Fruit fly (Drosophila melanogaster) whole organism, embryonic: Measurements from ENCODE around the gene Gdh.

ENCODE experiments used
- CG10267 ChIP-seq: fragments of 200-800 bp; sonication (Bioruptor generic); optimal IDR thresholded peaks from 2 replicates; lab custom pipeline; 2018; ENCODE audit warnings: missing biosample characterization, mild to moderate bottlenecking, missing genetic modification characterization, moderate library complexity
- CG10321 ChIP-seq: fragments of 200-800 bp; sonication (Bioruptor generic); IDR thresholded peaks from 2 replicates; pipeline ENCODE4 v1.3.6; 2022; ENCODE audit warnings: missing biosample characterization, missing genetic modification characterization
- CG10431 ChIP-seq: fragments of 200-800 bp; sonication (Bioruptor generic); optimal IDR thresholded peaks from 3 replicates; lab custom pipeline; 2018; ENCODE audit warnings: missing biosample characterization, mild to moderate bottlenecking, missing genetic modification characterization
- CG11504 ChIP-seq: fragments of 200-800 bp; sonication (Bioruptor generic); optimal IDR thresholded peaks from 3 replicates; lab custom pipeline; 2019; ENCODE audit warnings: missing biosample characterization, mild to moderate bottlenecking, missing genetic modification characterization, moderate library complexity
- CG11723 ChIP-seq: fragments of 200-800 bp; sonication (Bioruptor generic); optimal IDR thresholded peaks from 2 replicates; lab custom pipeline; 2017; ENCODE audit warnings: missing biosample characterization, mild to moderate bottlenecking, missing genetic modification characterization
- CG12104 ChIP-seq: fragments of 200-800 bp; sonication (Bioruptor generic); optimal IDR thresholded peaks from 3 replicates; lab custom pipeline; 2016; ENCODE audit warnings: missing biosample characterization, missing genetic modification characterization
- CG12659 ChIP-seq: fragments of 200-800 bp; sonication (Bioruptor generic); optimal IDR thresholded peaks from 3 replicates; lab custom pipeline; 2017; ENCODE audit warnings: mild to moderate bottlenecking, missing biosample characterization, missing genetic modification reagents, missing genetic modification characterization
- CG14860 ChIP-seq: fragments of 200-800 bp; sonication (Bioruptor generic); IDR thresholded peaks from 3 replicates; pipeline ENCODE4 v1.3.6; 2022; ENCODE audit warnings: missing biosample characterization, missing genetic modification characterization; ENCODE audit not compliant: partially characterized antibody
- CG15073 ChIP-seq: fragments of 200-800 bp; sonication (Bioruptor generic); optimal IDR thresholded peaks from 2 replicates; lab custom pipeline; 2016; ENCODE audit warnings: missing biosample characterization, missing genetic modification characterization
- CG15479 ChIP-seq: fragments of 200-800 bp; sonication (Bioruptor generic); optimal IDR thresholded peaks from 3 replicates; lab custom pipeline; 2019; ENCODE audit warnings: missing biosample characterization, mild to moderate bottlenecking, missing genetic modification characterization, moderate library complexity
- CG16813 ChIP-seq: fragments of 200-800 bp; sonication (Bioruptor generic); IDR thresholded peaks from 3 replicates; pipeline ENCODE4 v1.3.6; 2022; ENCODE audit warnings: missing biosample characterization, missing genetic modification characterization; ENCODE audit not compliant: partially characterized antibody
- CG17328 ChIP-seq: fragments of 200-800 bp; sonication (Bioruptor generic); IDR thresholded peaks from 2 replicates; pipeline ENCODE4 v1.3.6; 2022; ENCODE audit warnings: missing biosample characterization, missing genetic modification characterization
- CG2120 ChIP-seq: fragments of 200-800 bp; sonication (Bioruptor generic); optimal IDR thresholded peaks from 3 replicates; lab custom pipeline; 2016; ENCODE audit warnings: missing biosample characterization, missing genetic modification characterization
- CG31388 ChIP-seq: fragments of 200-800 bp; sonication (Bioruptor generic); optimal IDR thresholded peaks from 2 replicates; lab custom pipeline; 2016; ENCODE audit warnings: missing biosample characterization, missing genetic modification characterization
- CG3847 ChIP-seq: fragments of 200-800 bp; sonication (Bioruptor generic); IDR thresholded peaks from 2 replicates; pipeline ENCODE4 v1.3.6; 2022; ENCODE audit warnings: missing biosample characterization, missing genetic modification characterization
- CG3995 ChIP-seq: fragments of 200-800 bp; sonication (Bioruptor generic); optimal IDR thresholded peaks from 3 replicates; lab custom pipeline; 2016; ENCODE audit warnings: missing biosample characterization, missing genetic modification characterization
- CG43689 ChIP-seq: fragments of 200-800 bp; sonication (Bioruptor generic); IDR thresholded peaks from 2 replicates; pipeline ENCODE4 v1.3.6; 2022; ENCODE audit warnings: missing biosample characterization, missing genetic modification characterization
- CG6813 ChIP-seq: fragments of 200-800 bp; sonication (Bioruptor generic); optimal IDR thresholded peaks from 2 replicates; lab custom pipeline; 2017; ENCODE audit warnings: missing biosample characterization, missing genetic modification characterization, mild to moderate bottlenecking, moderate library complexity, missing genetic modification reagents
- CG7928 ChIP-seq: fragments of 200-800 bp; sonication (Bioruptor generic); optimal IDR thresholded peaks from 2 replicates; lab custom pipeline; 2017; ENCODE audit warnings: missing biosample characterization, mild to moderate bottlenecking, missing genetic modification characterization
- CG8290 ChIP-seq, 3 experiments: fragments of 200-800 bp; sonication (Bioruptor generic); optimal IDR thresholded peaks; 2 replicates each; lab custom pipeline; 2016 to 2019; ENCODE audit warnings: missing biosample characterization in 3 of 3, missing genetic modification characterization in 3 of 3, mild to moderate bottlenecking in 2 of 3, moderate library complexity in 1 of 3
- CG8765 ChIP-seq: fragments of 200-800 bp; sonication (Bioruptor generic); IDR thresholded peaks from 2 replicates; pipeline ENCODE4 v1.3.6; 2022; ENCODE audit warnings: missing biosample characterization, missing genetic modification characterization
- CHES-1-like ChIP-seq: fragments of 200-800 bp; sonication (Bioruptor generic); optimal IDR thresholded peaks from 2 replicates; lab custom pipeline; 2016; ENCODE audit warnings: missing biosample characterization, missing genetic modification characterization
- Doc3 ChIP-seq: fragments of 200-800 bp; sonication (Bioruptor generic); IDR thresholded peaks from 3 replicates; pipeline ENCODE4 v1.3.6; 2022; ENCODE audit warnings: missing biosample characterization, missing genetic modification characterization; ENCODE audit not compliant: partially characterized antibody
- E2f2 ChIP-seq: fragments of 200-800 bp; sonication (Bioruptor generic); IDR thresholded peaks from 2 replicates; pipeline ENCODE4 v1.3.6; 2022; ENCODE audit warnings: missing biosample characterization, missing genetic modification characterization
- Fer2 ChIP-seq: fragments of 200-800 bp; sonication (Bioruptor generic); optimal IDR thresholded peaks from 2 replicates; lab custom pipeline; 2018; ENCODE audit warnings: missing biosample characterization, mild to moderate bottlenecking, missing genetic modification characterization, moderate library complexity
- MESR4 ChIP-seq: fragments of 200-800 bp; sonication (Bioruptor generic); optimal IDR thresholded peaks from 2 replicates; lab custom pipeline; 2018; ENCODE audit warnings: missing biosample characterization, mild to moderate bottlenecking, missing genetic modification characterization, moderate library complexity
- Mes4 ChIP-seq: fragments of 200-800 bp; sonication (Bioruptor generic); optimal IDR thresholded peaks from 2 replicates; lab custom pipeline; 2016; ENCODE audit warnings: missing biosample characterization, missing genetic modification characterization
- Scr ChIP-seq: fragments of 200-800 bp; sonication (Bioruptor generic); IDR thresholded peaks from 2 replicates; pipeline ENCODE4 v1.3.6; 2022; ENCODE audit warnings: missing biosample characterization, missing genetic modification characterization; ENCODE audit not compliant: partially characterized antibody
- Six4 ChIP-seq: fragments of 200-800 bp; sonication (Bioruptor generic); optimal IDR thresholded peaks from 2 replicates; lab custom pipeline; 2016; ENCODE audit warnings: missing biosample characterization, missing genetic modification characterization
- Sox102F ChIP-seq: fragments of 200-800 bp; sonication (Bioruptor generic); optimal IDR thresholded peaks from 2 replicates; lab custom pipeline; 2018; ENCODE audit warnings: missing biosample characterization, mild to moderate bottlenecking, missing genetic modification characterization, moderate library complexity
- Tbp ChIP-seq: fragments of >200 bp; optimal IDR thresholded peaks from 2 replicates; lab custom pipeline; 2018; ENCODE audit warnings: missing biosample characterization, missing genetic modification characterization
- bowl ChIP-seq: fragments of 200-800 bp; sonication (Bioruptor generic); IDR thresholded peaks from 2 replicates; pipeline ENCODE4 v1.3.6; 2022; ENCODE audit warnings: missing biosample characterization, missing genetic modification characterization
- br ChIP-seq: fragments of >200 bp; optimal IDR thresholded peaks from 2 replicates; lab custom pipeline; 2017
- ci ChIP-seq: fragments of 200-800 bp; sonication (Bioruptor generic); IDR thresholded peaks from 3 replicates; pipeline ENCODE4 v1.3.6; 2022; ENCODE audit warnings: missing biosample characterization, missing genetic modification characterization
- eyg ChIP-seq: fragments of 200-800 bp; sonication (Bioruptor generic); optimal IDR thresholded peaks from 3 replicates; lab custom pipeline; 2016; ENCODE audit warnings: missing biosample characterization, missing genetic modification characterization
- gce ChIP-seq: fragments of 200-800 bp; sonication (Bioruptor generic); IDR thresholded peaks from 3 replicates; pipeline ENCODE4 v1.3.6; 2022; ENCODE audit warnings: missing biosample characterization, missing genetic modification characterization
- gcm2 ChIP-seq: fragments of 200-800 bp; sonication (Bioruptor generic); optimal IDR thresholded peaks from 2 replicates; lab custom pipeline; 2016; ENCODE audit warnings: missing biosample characterization, missing genetic modification characterization
- kah ChIP-seq: fragments of 200-800 bp; sonication (Bioruptor generic); optimal IDR thresholded peaks from 2 replicates; lab custom pipeline; 2018; ENCODE audit warnings: missing biosample characterization, mild to moderate bottlenecking, missing genetic modification characterization
- pan ChIP-seq, 4 experiments: fragments of >200 bp in 3 of 4; fragments of 200-800 bp in 1 of 4; sonication (Bioruptor generic) in 1 of 4; optimal IDR thresholded peaks in 3 of 4; IDR thresholded peaks in 1 of 4; 2 replicates each; pipeline versions ENCODE4 v1.3.6 to Lab custom; 2017 to 2022; ENCODE audit warnings: missing biosample characterization in 2 of 4, missing genetic modification characterization in 2 of 4, mixed read lengths in 1 of 4
- pum ChIP-seq: fragments of 200-800 bp; sonication (Bioruptor generic); optimal IDR thresholded peaks from 2 replicates; lab custom pipeline; 2016; ENCODE audit warnings: missing biosample characterization, missing genetic modification characterization
- so ChIP-seq: fragments of 200-800 bp; sonication (Bioruptor generic); IDR thresholded peaks from 3 replicates; pipeline ENCODE4 v1.3.6; 2022; ENCODE audit warnings: missing biosample characterization, missing genetic modification characterization
- ssp ChIP-seq: fragments of 200-800 bp; sonication (Bioruptor generic); IDR thresholded peaks from 2 replicates; pipeline ENCODE4 v1.3.6; 2022; ENCODE audit warnings: missing biosample characterization, missing genetic modification characterization
- stwl ChIP-seq: fragments of 200-800 bp; sonication (Bioruptor generic); optimal IDR thresholded peaks from 3 replicates; lab custom pipeline; 2018; ENCODE audit warnings: missing biosample characterization, mild to moderate bottlenecking, missing genetic modification characterization, moderate library complexity
- zen2 ChIP-seq: fragments of 200-800 bp; sonication (Bioruptor generic); IDR thresholded peaks from 3 replicates; pipeline ENCODE4 v1.3.6; 2022; ENCODE audit warnings: missing biosample characterization, missing genetic modification characterization; ENCODE audit not compliant: partially characterized antibody

Gene Gdh

dm6 chr3R:23962781-23963222 is 19.9 kb upstream of the Gdh start, which contains the start of gene CG31140 (continued):
- 0 out of 3 replicates have a peak, but pooled peaks have one; percentile 44 for TF ChIP-seq zen2 (GFP tag; lab: Robert Waterston, UW)
- TF ChIP-seq CG11504 (tag; lab: Kevin White, UChicago): peak; percentile 17
- TF ChIP-seq MESR4 (GFP tag; lab: Kevin White, UChicago): peak; percentile 12
- TF ChIP-seq, all 482 proteins: peak for 92

DNA sequence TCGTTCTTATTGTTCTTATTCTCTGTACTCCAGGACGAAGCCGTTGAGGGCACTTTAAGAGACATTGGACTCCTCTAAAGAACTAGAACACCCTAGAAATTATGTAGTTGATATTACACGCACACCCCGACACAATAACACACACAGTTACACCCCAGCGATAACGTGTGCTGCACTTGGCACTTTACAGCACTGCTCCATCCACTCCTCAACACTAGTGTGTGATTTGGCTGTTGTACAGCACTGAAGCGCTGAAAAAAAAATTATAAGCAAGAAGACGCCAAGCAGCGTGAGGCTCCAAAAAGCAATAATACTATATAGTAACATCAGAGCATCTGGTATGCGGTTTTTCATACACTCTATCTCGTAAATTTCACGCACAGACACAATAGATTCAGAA is 18.0 kb upstream of the Gdh start:
- TF ChIP-seq CG10321 (no peak), CG12659 (GFP tag; lab: Kevin White, UChicago) (no peak), gce (GFP tag; lab: Robert Waterston, UW) (0 out of 3 replicates have a peak, but pooled peaks have one; percentile 8), br (lab: Kevin White, UChicago) (no peak), CG15479 (GFP tag; lab: Kevin White, UChicago) (no peak), CHES-1-like (no peak), CG10431 (GFP tag; lab: Kevin White, UChicago) (no peak), CG15073 (no peak), gcm2 (no peak), Doc3 (0 out of 3 replicates have a peak, but pooled peaks have one; percentile 13), Tbp (GFP tag; lab: Kevin White, UChicago) (no peak), pum (no peak), stwl (tag; lab: Kevin White, UChicago) (peak; percentile 99), CG14860 (GFP tag; lab: Robert Waterston, UW) (no peak), CG7928 (GFP tag; lab: Kevin White, UChicago) (no peak), CG6813 (no peak), CG2120 (GFP tag; lab: Kevin White, UChicago) (no peak), CG3847 (GFP tag; lab: Robert Waterston, UW) (no peak), so (GFP tag; lab: Robert Waterston, UW) (no peak), CG16813 (peak; percentile 39; the same call in 1 of the 3 replicates), Fer2 (no peak), bowl (GFP tag; lab: Robert Waterston, UW) (no peak), CG12104 (GFP tag; lab: Kevin White, UChicago) (no peak), eyg (GFP tag; lab: Kevin White, UChicago) (no peak), CG17328 (GFP tag; lab: Robert Waterston, UW) (no peak), CG43689 (GFP tag; lab: Robert Waterston, UW) (no peak), ci (GFP tag; lab: Robert Waterston, UW) (no peak), CG3995 (GFP tag; lab: Kevin White, UChicago) (no peak), Scr (GFP tag; lab: Robert Waterston, UW) (0 out of 2 replicates have a peak, but pooled peaks have one; percentile 17), CG8290 (GFP tag; optimal IDR thresholded peaks at IDR 0.05; lab: Kevin White, UChicago) (peak; percentile 36), CG8290 (tag; optimal IDR thresholded peaks at IDR 0.05; lab: Kevin White, UChicago) (no peak), CG11723 (no peak), pan (optimal IDR thresholded peaks at IDR 0.05; lab: Kevin White, UChicago) (no peak), pan (GFP tag; optimal IDR thresholded peaks at IDR 0.05 in 1 of 2, IDR thresholded peaks at IDR 0.05 in 1 of 2) (no peak), Mes4 (no peak), Sox102F (no peak), kah (GFP tag; lab: Kevin White, UChicago) (no peak), ssp (no peak), Six4 (GFP tag; lab: Kevin White, UChicago) (no peak), CG8765 (GFP tag; lab: Robert Waterston, UW) (no peak), CG10267 (tag; lab: Kevin White, UChicago) (peak; percentile 47), CG31388 (GFP tag; lab: Kevin White, UChicago) (no peak), E2f2 (GFP tag; lab: Robert Waterston, UW) (no peak)
